Fruit fly (Drosophila melanogaster): ENCODE measurements around the gene Jon66Ci.

Jon66Ci gene

dm6 chr3L:8424831-8425336, 33.5 kb downstream of the Jon66Ci start, which contains the start of gene Cbl (continued):
- TF ChIP-seq CG11398 (GFP tag; optimal IDR thresholded peaks at IDR 0.05) (no peak), Hmx (GFP tag; optimal IDR thresholded peaks at IDR 0.05) (no peak), klu (GFP tag; IDR thresholded peaks at IDR 0.05) (no peak), NfI (GFP tag; optimal IDR thresholded peaks at IDR 0.05) (no peak), CG17361 (GFP tag; IDR thresholded peaks at IDR 0.05) (no peak), CG2875 (GFP tag; optimal IDR thresholded peaks at IDR 0.05) (peak; percentile 7), fd64A (GFP tag; optimal IDR thresholded peaks at IDR 0.05) (peak; percentile 1), Gug (GFP tag; IDR thresholded peaks at IDR 0.05) (no peak), ham (GFP tag; IDR thresholded peaks at IDR 0.05) (no peak), CG3065 (GFP tag; optimal IDR thresholded peaks at IDR 0.05) (no peak), Ptx1 (GFP tag; IDR thresholded peaks at IDR 0.05) (no peak), vfl (GFP tag; optimal IDR thresholded peaks at IDR 0.05) (no peak), CG8388 (GFP tag; optimal IDR thresholded peaks at IDR 0.05) (no peak), Sry-δ (GFP tag; optimal IDR thresholded peaks at IDR 0.05) (peak; percentile 46), row (GFP tag; IDR thresholded peaks at IDR 0.05) (peak; percentile 27; the same call in 1 of the 3 replicates), CG3995 (GFP tag; optimal IDR thresholded peaks at IDR 0.05) (no peak), Chrac-16 (GFP tag; optimal IDR thresholded peaks at IDR 0.05) (no peak), cwo (GFP tag; optimal IDR thresholded peaks at IDR 0.05) (no peak), insv (GFP tag; optimal IDR thresholded peaks at IDR 0.05) (peak in 1 of 2 experiments; percentile 23), shn (GFP tag; optimal IDR thresholded peaks at IDR 0.05) (no peak), B-H1 (GFP tag; IDR thresholded peaks at IDR 0.05) (no peak), CG6654 (GFP tag; optimal IDR thresholded peaks at IDR 0.05) (no peak), mam (GFP tag; optimal IDR thresholded peaks at IDR 0.05) (no peak), pfk (GFP tag; optimal IDR thresholded peaks at IDR 0.05) (no peak), CG10431 (GFP tag; optimal IDR thresholded peaks at IDR 0.05) (no peak), CkIIα-i1 (GFP tag; IDR thresholded peaks at IDR 0.05) (no peak), CG31388 (GFP tag; optimal IDR thresholded peaks at IDR 0.05) (no peak), Opbp (GFP tag; IDR thresholded peaks at IDR 0.05; ENCODE audit: partially characterized antibody) (0 out of 3 replicates have a peak, but pooled peaks have one; percentile 5), aop (GFP tag; IDR thresholded peaks at IDR 0.05) (no peak), luna (GFP tag; optimal IDR thresholded peaks at IDR 0.05) (no peak), ap (GFP tag; IDR thresholded peaks at IDR 0.05) (no peak), zf30C (GFP tag; optimal IDR thresholded peaks at IDR 0.05) (no peak), bsh (GFP tag; optimal IDR thresholded peaks at IDR 0.05) (peak in 1 of 2 experiments; percentile 26), p53 (GFP tag; optimal IDR thresholded peaks at IDR 0.05) (no peak), CG13894 (tag; optimal IDR thresholded peaks at IDR 0.05) (no peak), Sin3A (optimal IDR thresholded peaks at IDR 0.05) (peak; percentile 79), CG1529 (GFP tag; optimal IDR thresholded peaks at IDR 0.05) (no peak), gcm (GFP tag; optimal IDR thresholded peaks at IDR 0.05) (no peak), CG10321 (GFP tag; IDR thresholded peaks at IDR 0.05) (no peak), Blimp-1 (GFP tag; optimal IDR thresholded peaks at IDR 0.05) (no peak), CG33557 (GFP tag; optimal IDR thresholded peaks at IDR 0.05) (peak; percentile 17), crc (GFP tag; optimal IDR thresholded peaks at IDR 0.05) (no peak), sens-2 (GFP tag; IDR thresholded peaks at IDR 0.05) (no peak), nerfin-2 (GFP tag; IDR thresholded peaks at IDR 0.05; ENCODE audit: partially characterized antibody) (peak; percentile 37; the same call in 1 of the 2 replicates), CG10543 (GFP tag; optimal IDR thresholded peaks at IDR 0.05) (no peak), bcd (GFP tag; optimal IDR thresholded peaks at IDR 0.05) (no peak), BtbVII (GFP tag; optimal IDR thresholded peaks at IDR 0.05) (no peak), mirr (GFP tag; optimal IDR thresholded peaks at IDR 0.05) (no peak), Atf6 (GFP tag; IDR thresholded peaks at IDR 0.05) (0 out of 2 replicates have a peak, but pooled peaks have one; percentile 26), pum (GFP tag; optimal IDR thresholded peaks at IDR 0.05) (no peak), maf-S (GFP tag; optimal IDR thresholded peaks at IDR 0.05) (no peak), CG9797 (GFP tag; optimal IDR thresholded peaks at IDR 0.05) (peak; percentile 97)

Data from whole organism, embryonic.